Fruit fly (Drosophila melanogaster) whole organism, embryonic: ENCODE results near the gene CG31347.

Experiments used
- Antp ChIP-seq: fragments of 200-800 bp; sonication (Bioruptor generic); optimal IDR thresholded peaks from 3 replicates; lab custom pipeline; 2016; ENCODE audit warnings: missing biosample characterization, missing genetic modification characterization
- Bteb2 ChIP-seq: fragments of 200-800 bp; sonication (Bioruptor generic); optimal IDR thresholded peaks from 2 replicates; lab custom pipeline; 2016; ENCODE audit warnings: missing biosample characterization, missing genetic modification characterization
- CG1024 ChIP-seq: fragments of 200-800 bp; sonication (Bioruptor generic); IDR thresholded peaks from 2 replicates; pipeline ENCODE4 v1.3.6; 2022; ENCODE audit warnings: missing biosample characterization, missing genetic modification characterization
- CG12744 ChIP-seq: fragments of 200-800 bp; sonication (Bioruptor generic); optimal IDR thresholded peaks from 2 replicates; lab custom pipeline; 2016; ENCODE audit warnings: missing biosample characterization, missing genetic modification characterization
- CG15269 ChIP-seq: fragments of 200-800 bp; sonication (Bioruptor generic); optimal IDR thresholded peaks from 2 replicates; lab custom pipeline; 2018; ENCODE audit warnings: missing biosample characterization, mild to moderate bottlenecking, missing genetic modification characterization, moderate library complexity
- CG15696 ChIP-seq: fragments of 200-800 bp; sonication (Bioruptor generic); optimal IDR thresholded peaks from 2 replicates; lab custom pipeline; 2019; ENCODE audit warnings: missing biosample characterization, mild to moderate bottlenecking, missing genetic modification characterization, moderate library complexity
- CG1602 ChIP-seq: fragments of 200-800 bp; sonication (Bioruptor generic); optimal IDR thresholded peaks from 3 replicates; lab custom pipeline; 2016; ENCODE audit warnings: missing biosample characterization, missing genetic modification characterization
- CG17612 ChIP-seq: fragments of 200-800 bp; sonication (Bioruptor generic); IDR thresholded peaks from 2 replicates; pipeline ENCODE4 v1.3.6; 2022; ENCODE audit warnings: missing biosample characterization, missing genetic modification characterization
- CG17829 ChIP-seq: fragments of 200-800 bp; optimal IDR thresholded peaks from 2 replicates; lab custom pipeline; 2019; ENCODE audit warnings: missing biosample characterization, mild to moderate bottlenecking, missing genetic modification characterization, moderate library complexity
- CG1792 ChIP-seq: fragments of 200-800 bp; sonication (Bioruptor generic); optimal IDR thresholded peaks from 2 replicates; lab custom pipeline; 2016; ENCODE audit warnings: missing biosample characterization, missing genetic modification characterization
- CG32767 ChIP-seq: fragments of 200-800 bp; sonication (Bioruptor generic); IDR thresholded peaks from 2 replicates; pipeline ENCODE4 v1.3.6; 2022; ENCODE audit warnings: missing biosample characterization, missing genetic modification characterization
- CG33557 ChIP-seq: fragments of 200-800 bp; sonication (Bioruptor generic); optimal IDR thresholded peaks from 2 replicates; lab custom pipeline; 2019; ENCODE audit warnings: missing biosample characterization, mild to moderate bottlenecking, missing genetic modification characterization, moderate library complexity
- CG43689 ChIP-seq: fragments of 200-800 bp; sonication (Bioruptor generic); IDR thresholded peaks from 2 replicates; pipeline ENCODE4 v1.3.6; 2022; ENCODE audit warnings: missing biosample characterization, missing genetic modification characterization
- CG5245 ChIP-seq: fragments of 200-800 bp; sonication (Bioruptor generic); optimal IDR thresholded peaks from 3 replicates; lab custom pipeline; 2016; ENCODE audit warnings: missing biosample characterization, missing genetic modification characterization
- CG8388 ChIP-seq: fragments of 200-800 bp; sonication (Bioruptor generic); optimal IDR thresholded peaks from 2 replicates; lab custom pipeline; 2019; ENCODE audit warnings: missing biosample characterization, mild to moderate bottlenecking, missing genetic modification characterization, moderate library complexity
- CG9876 ChIP-seq: fragments of 200-800 bp; sonication (Bioruptor generic); optimal IDR thresholded peaks from 2 replicates; lab custom pipeline; 2016; ENCODE audit warnings: missing biosample characterization, missing genetic modification characterization
- CTCF ChIP-seq: fragments of 200-800 bp; sonication (Bioruptor generic); optimal IDR thresholded peaks from 2 replicates; lab custom pipeline; 2017; ENCODE audit warnings: missing biosample characterization, mild to moderate bottlenecking, missing genetic modification characterization, moderate library complexity
- Camta ChIP-seq: fragments of 200-800 bp; sonication (Bioruptor generic); optimal IDR thresholded peaks from 2 replicates; lab custom pipeline; 2016; ENCODE audit warnings: missing biosample characterization, missing genetic modification characterization
- CrebB ChIP-seq: fragments of 200-800 bp; sonication (Bioruptor generic); optimal IDR thresholded peaks from 3 replicates; lab custom pipeline; 2018; ENCODE audit warnings: missing biosample characterization, mild to moderate bottlenecking, missing genetic modification characterization
- Dbx ChIP-seq: fragments of 200-800 bp; sonication (Bioruptor generic); IDR thresholded peaks from 3 replicates; pipeline ENCODE4 v1.3.6; 2022; ENCODE audit warnings: missing biosample characterization, missing genetic modification characterization
- Deaf1 ChIP-seq: fragments of 200-800 bp; optimal IDR thresholded peaks from 3 replicates; lab custom pipeline; 2019; ENCODE audit warnings: missing biosample characterization, mild to moderate bottlenecking, missing genetic modification characterization, moderate library complexity
- Dp ChIP-seq: fragments of 200-800 bp; sonication (Bioruptor generic); optimal IDR thresholded peaks from 2 replicates; lab custom pipeline; 2018; ENCODE audit warnings: missing biosample characterization, mild to moderate bottlenecking, missing genetic modification characterization, moderate library complexity
- Fer2 ChIP-seq: fragments of 200-800 bp; sonication (Bioruptor generic); optimal IDR thresholded peaks from 2 replicates; lab custom pipeline; 2018; ENCODE audit warnings: missing biosample characterization, mild to moderate bottlenecking, missing genetic modification characterization, moderate library complexity
- H2.0 ChIP-seq: fragments of 200-800 bp; sonication (Bioruptor generic); IDR thresholded peaks from 2 replicates; pipeline ENCODE4 v1.3.6; 2022; ENCODE audit warnings: missing biosample characterization, missing genetic modification characterization
- HHEX ChIP-seq: fragments of 200-800 bp; sonication (Bioruptor generic); optimal IDR thresholded peaks from 3 replicates; lab custom pipeline; 2017; ENCODE audit warnings: missing biosample characterization, mild to moderate bottlenecking, missing genetic modification characterization, missing genetic modification reagents
- HLH54F ChIP-seq: fragments of 200-800 bp; sonication (Bioruptor generic); optimal IDR thresholded peaks from 3 replicates; lab custom pipeline; 2016; ENCODE audit warnings: missing biosample characterization, missing genetic modification characterization
- Hand ChIP-seq: fragments of 200-800 bp; sonication (Bioruptor generic); optimal IDR thresholded peaks from 2 replicates; lab custom pipeline; 2017; ENCODE audit warnings: mild to moderate bottlenecking, missing biosample characterization, missing genetic modification reagents, missing genetic modification characterization
- Hr78 ChIP-seq, 2 experiments: fragments of 200-800 bp in 1 of 2; fragments of >200 bp in 1 of 2; sonication (Bioruptor generic) in 1 of 2; optimal IDR thresholded peaks; 2 replicates each; lab custom pipeline; 2017 to 2019; ENCODE audit warnings: missing biosample characterization in 2 of 2, missing genetic modification characterization in 2 of 2, mild to moderate bottlenecking in 1 of 2, moderate library complexity in 1 of 2
- NFAT ChIP-seq: fragments of 200-800 bp; sonication (Bioruptor generic); IDR thresholded peaks from 2 replicates; pipeline ENCODE4 v1.3.6; 2022; ENCODE audit warnings: missing biosample characterization, missing genetic modification characterization
- Six4 ChIP-seq: fragments of 200-800 bp; sonication (Bioruptor generic); optimal IDR thresholded peaks from 2 replicates; lab custom pipeline; 2016; ENCODE audit warnings: missing biosample characterization, missing genetic modification characterization
- aop ChIP-seq: fragments of 200-800 bp; sonication (Bioruptor generic); IDR thresholded peaks from 2 replicates; pipeline ENCODE4 v1.3.6; 2022; ENCODE audit warnings: missing biosample characterization, missing genetic modification characterization
- ase ChIP-seq: fragments of 200-800 bp; sonication (Bioruptor generic); IDR thresholded peaks from 3 replicates; pipeline ENCODE4 v1.3.6; 2022; ENCODE audit warnings: missing biosample characterization, missing genetic modification characterization
- bab2 ChIP-seq: fragments of 200-800 bp; sonication (Bioruptor generic); optimal IDR thresholded peaks from 2 replicates; lab custom pipeline; 2016; ENCODE audit warnings: missing biosample characterization, missing genetic modification characterization
- bbx ChIP-seq: fragments of 200-800 bp; sonication (Bioruptor generic); IDR thresholded peaks from 2 replicates; pipeline ENCODE4 v1.3.6; 2022; ENCODE audit warnings: missing biosample characterization, missing genetic modification characterization; ENCODE audit not compliant: partially characterized antibody
- bigmax ChIP-seq: fragments of 200-800 bp; sonication (Bioruptor generic); optimal IDR thresholded peaks from 2 replicates; lab custom pipeline; 2018; ENCODE audit warnings: missing biosample characterization, mild to moderate bottlenecking, missing genetic modification characterization
- chn ChIP-seq: fragments of 200-800 bp; sonication (Bioruptor generic); optimal IDR thresholded peaks from 2 replicates; lab custom pipeline; 2016; ENCODE audit warnings: missing biosample characterization, missing genetic modification characterization
- da ChIP-seq: fragments of 200-800 bp; sonication (Bioruptor generic); optimal IDR thresholded peaks from 2 replicates; lab custom pipeline; 2016; ENCODE audit warnings: missing biosample characterization, missing genetic modification characterization
- dmrt99B ChIP-seq: fragments of 200-800 bp; sonication (Bioruptor generic); optimal IDR thresholded peaks from 2 replicates; lab custom pipeline; 2018; ENCODE audit warnings: missing biosample characterization, mild to moderate bottlenecking, missing genetic modification characterization, moderate library complexity
- esg ChIP-seq: fragments of 200-800 bp; sonication (Bioruptor generic); conservative IDR thresholded peaks from 2 replicates; pipeline ENCODE4 v1.3.6; 2022; ENCODE audit warnings: missing biosample characterization, missing genetic modification characterization
- fd3F ChIP-seq: fragments of 200-800 bp; sonication (Bioruptor generic); optimal IDR thresholded peaks from 2 replicates; lab custom pipeline; 2018; ENCODE audit warnings: missing biosample characterization, mild to moderate bottlenecking, missing genetic modification characterization, moderate library complexity
- inv ChIP-seq: fragments of 200-800 bp; sonication (Bioruptor generic); IDR thresholded peaks from 2 replicates; pipeline ENCODE4 v1.3.6; 2022; ENCODE audit warnings: missing biosample characterization, missing genetic modification characterization; ENCODE audit not compliant: partially characterized antibody
- jumu ChIP-seq: fragments of 200-800 bp; sonication (Bioruptor generic); optimal IDR thresholded peaks from 3 replicates; lab custom pipeline; 2016; ENCODE audit warnings: missing biosample characterization, missing genetic modification characterization
- otp ChIP-seq: fragments of 200-800 bp; sonication (Bioruptor generic); IDR thresholded peaks from 3 replicates; pipeline ENCODE4, ENCODE4 v1.3.6; 2022; ENCODE audit warnings: missing biosample characterization, missing genetic modification characterization
- pan ChIP-seq, 4 experiments: fragments of >200 bp in 3 of 4; fragments of 200-800 bp in 1 of 4; sonication (Bioruptor generic) in 1 of 4; optimal IDR thresholded peaks in 3 of 4; IDR thresholded peaks in 1 of 4; 2 replicates each; pipeline versions ENCODE4 v1.3.6 to Lab custom; 2017 to 2022; ENCODE audit warnings: missing biosample characterization in 2 of 4, missing genetic modification characterization in 2 of 4, mixed read lengths in 1 of 4
- scrt ChIP-seq: fragments of 200-800 bp; sonication (Bioruptor generic); optimal IDR thresholded peaks from 2 replicates; lab custom pipeline; 2018; ENCODE audit warnings: missing biosample characterization, mild to moderate bottlenecking, missing genetic modification characterization, moderate library complexity
- slp2 ChIP-seq: fragments of 200-800 bp; sonication (Bioruptor generic); optimal IDR thresholded peaks from 2 replicates; lab custom pipeline; 2016; ENCODE audit warnings: missing biosample characterization, missing genetic modification characterization
- tx ChIP-seq: fragments of 200-800 bp; sonication (Bioruptor generic); optimal IDR thresholded peaks from 2 replicates; lab custom pipeline; 2016; ENCODE audit warnings: missing biosample characterization, missing genetic modification characterization
- zen ChIP-seq: fragments of 200-800 bp; sonication (Bioruptor generic); optimal IDR thresholded peaks from 3 replicates; lab custom pipeline; 2018; ENCODE audit warnings: missing biosample characterization, mild to moderate bottlenecking, missing genetic modification characterization, moderate library complexity

CG31347 gene

DNA sequence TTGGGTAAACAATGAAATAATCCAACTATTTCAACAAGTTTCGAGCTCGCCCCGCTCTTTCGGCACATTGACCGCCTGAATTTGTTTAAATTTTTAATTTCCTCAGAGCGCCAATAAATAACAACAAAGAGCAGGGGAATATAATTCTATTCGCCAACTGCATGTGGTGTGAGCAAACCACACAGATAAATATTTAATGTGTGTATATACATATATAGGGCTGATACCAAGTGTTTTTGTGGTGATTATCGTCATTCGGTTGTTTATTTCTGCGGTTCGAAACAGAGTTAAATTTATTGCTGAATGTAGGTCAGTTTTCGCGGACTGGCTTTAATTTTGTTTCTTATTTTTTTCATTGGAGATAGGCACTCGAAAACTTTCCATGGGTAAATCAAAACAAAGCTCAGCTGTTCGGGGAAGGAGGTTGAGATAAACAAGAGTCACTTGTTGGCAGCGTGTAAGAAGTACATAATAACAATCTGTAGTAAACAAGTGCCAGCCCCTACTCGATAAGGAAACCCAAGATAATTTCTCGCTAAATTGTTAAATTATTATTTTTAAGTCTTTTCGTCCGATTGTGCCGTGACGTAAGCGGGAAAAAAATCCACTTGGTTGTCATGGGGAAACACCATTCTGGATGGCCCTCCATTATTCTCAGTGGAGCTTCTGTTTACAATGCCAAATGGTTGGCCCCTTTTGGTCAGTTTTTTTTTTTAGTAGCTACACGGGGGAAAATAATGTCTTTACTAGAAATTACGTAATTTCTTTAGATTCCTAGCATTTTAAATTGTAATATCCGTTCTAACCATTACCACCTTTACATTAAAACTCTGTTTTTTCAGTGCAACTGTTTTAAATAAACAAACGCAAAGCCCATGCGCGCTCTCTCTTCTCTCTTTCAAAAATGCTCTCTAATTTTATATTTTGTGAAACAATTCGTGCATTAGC, 25.5 kb upstream of the CG31347 start (continued):
- peak; percentile 56 for TF ChIP-seq Antp (GFP tag; lab: Kevin White, UChicago)
- TF ChIP-seq dmrt99B (tag; lab: Kevin White, UChicago), result peak; percentile 70
- TF ChIP-seq Fer2 (tag; lab: Kevin White, UChicago), result peak; percentile 6
- TF ChIP-seq scrt, result peak; percentile 41
- peak; percentile 38 for TF ChIP-seq HLH54F (GFP tag; lab: Kevin White, UChicago)
- TF ChIP-seq Deaf1 (tag; lab: Kevin White, UChicago), result no peak
- peak; percentile 15 for TF ChIP-seq Camta
- TF ChIP-seq otp, result 0 out of 3 replicates have a peak, but pooled peaks have one; percentile 18
- peak; percentile 54 for TF ChIP-seq Hand
- peak; percentile 33 for TF ChIP-seq CG8388
- TF ChIP-seq CrebB (tag; lab: Kevin White, UChicago), result no peak
- TF ChIP-seq zen, result no peak
- peak; percentile 19 for TF ChIP-seq CG5245 (GFP tag; lab: Kevin White, UChicago)
- no peak for TF ChIP-seq CG17612
- TF ChIP-seq Six4 (GFP tag; lab: Kevin White, UChicago), result peak; percentile 25
- no peak for TF ChIP-seq pan (optimal IDR thresholded peaks at IDR 0.05; lab: Kevin White, UChicago)
- TF ChIP-seq pan (GFP tag; optimal IDR thresholded peaks at IDR 0.05 in 1 of 2, IDR thresholded peaks at IDR 0.05 in 1 of 2), result peak in 1 of 2 experiments; percentile 59
- 0 out of 2 replicates have a peak, but pooled peaks have one; percentile 29 for TF ChIP-seq CG32767
- peak; percentile 56; the same call in 2 of the 3 replicates for TF ChIP-seq ase (GFP tag; lab: Robert Waterston, UW)
- peak; percentile 67 for TF ChIP-seq CG15269 (tag; lab: Kevin White, UChicago)
- TF ChIP-seq Hr78 (GFP tag; optimal IDR thresholded peaks at IDR 0.05; lab: Kevin White, UChicago), result no peak
- TF ChIP-seq CG15696 (tag; lab: Kevin White, UChicago), result peak; percentile 1
- peak; percentile 41 for TF ChIP-seq fd3F (GFP tag; lab: Kevin White, UChicago)
- no peak for TF ChIP-seq inv (GFP tag; lab: Robert Waterston, UW)
- TF ChIP-seq chn (GFP tag; lab: Kevin White, UChicago), result peak; percentile 53
- no peak for TF ChIP-seq CTCF (GFP tag; lab: Kevin White, UChicago)
- no peak for TF ChIP-seq CG1024 (GFP tag; lab: Robert Waterston, UW)
- TF ChIP-seq aop (GFP tag; lab: Robert Waterston, UW), result no peak
- no peak for TF ChIP-seq bigmax (GFP tag; lab: Kevin White, UChicago)
- TF ChIP-seq Dbx (GFP tag; lab: Robert Waterston, UW), result no peak
- TF ChIP-seq CG43689 (GFP tag; lab: Robert Waterston, UW), result no peak
- TF ChIP-seq CG17829, result no peak
- TF ChIP-seq CG1792 (GFP tag; lab: Kevin White, UChicago), result no peak
- TF ChIP-seq HHEX (GFP tag; lab: Kevin White, UChicago), result peak; percentile 26
- peak; percentile 4 for TF ChIP-seq da
- TF ChIP-seq bbx, result no peak
- TF ChIP-seq slp2 (GFP tag; lab: Kevin White, UChicago), result no peak
- TF ChIP-seq CG1602 (GFP tag; lab: Kevin White, UChicago), result peak; percentile 25
- TF ChIP-seq tx (GFP tag; lab: Kevin White, UChicago), result no peak
- TF ChIP-seq NFAT (GFP tag; lab: Robert Waterston, UW), result peak; percentile 36; the same call in 1 of the 2 replicates
- TF ChIP-seq CG12744 (GFP tag; lab: Kevin White, UChicago), result peak; percentile 45
- no peak for TF ChIP-seq CG9876
- peak; percentile 44 for TF ChIP-seq bab2
- no peak for TF ChIP-seq CG33557 (GFP tag; lab: Kevin White, UChicago)
- TF ChIP-seq Bteb2, result peak; percentile 25
- TF ChIP-seq jumu (GFP tag; lab: Kevin White, UChicago), result peak; percentile 12
- TF ChIP-seq H2.0 (GFP tag; lab: Robert Waterston, UW), result peak; percentile 56
- no peak for TF ChIP-seq Dp (GFP tag; lab: Kevin White, UChicago)
- TF ChIP-seq esg (GFP tag; lab: Robert Waterston, UW), result peak; percentile 31; the same call in 1 of the 2 replicates
